Fruit fly (Drosophila melanogaster) Kc167 (cell line): Measurements from ENCODE around the gene RhoGAP68F.

Experiments used
- Sin3A ChIP-seq: fragments of >200 bp; optimal IDR thresholded peaks from 2 replicates; lab custom pipeline; 2018; ENCODE audit warnings: missing external identifiers
- h ChIP-seq: fragments of >200 bp; optimal IDR thresholded peaks from 3 replicates; lab custom pipeline; 2018; ENCODE audit warnings: missing external identifiers
- insv ChIP-seq: fragments of >200 bp; optimal IDR thresholded peaks from 3 replicates; lab custom pipeline; 2018; ENCODE audit warnings: missing external identifiers
- psq ChIP-seq: fragments of >200 bp; optimal IDR thresholded peaks from 2 replicates; lab custom pipeline; 2017; ENCODE audit warnings: missing external identifiers
- ttk ChIP-seq: sonication (Bioruptor generic); optimal IDR thresholded peaks from 2 replicates; lab custom pipeline; 2017; ENCODE audit warnings: missing external identifiers

- TF ChIP-seq psq (lab: Kevin White, UChicago) = no peak
- TF ChIP-seq ttk = no peak
- TF ChIP-seq insv (lab: Kevin White, UChicago) = no peak
- no peak for TF ChIP-seq h
- no peak for TF ChIP-seq Sin3A (lab: Kevin White, UChicago)
Measured at dm6 chr3L:12115966-12116735, 22.5 kb upstream of the RhoGAP68F start, which contains the start of gene vers.
